Fruit fly (Drosophila melanogaster) Kc167 (cell line): Measurements from ENCODE around the gene CG11882.

Source experiments
- Myc ChIP-seq: fragments of >200 bp; optimal IDR thresholded peaks from 2 replicates; lab custom pipeline; 2017; ENCODE audit warnings: missing external identifiers
- Sin3A ChIP-seq: fragments of >200 bp; optimal IDR thresholded peaks from 2 replicates; lab custom pipeline; 2018; ENCODE audit warnings: missing external identifiers
- psq ChIP-seq: fragments of >200 bp; optimal IDR thresholded peaks from 2 replicates; lab custom pipeline; 2017; ENCODE audit warnings: missing external identifiers

DNA sequence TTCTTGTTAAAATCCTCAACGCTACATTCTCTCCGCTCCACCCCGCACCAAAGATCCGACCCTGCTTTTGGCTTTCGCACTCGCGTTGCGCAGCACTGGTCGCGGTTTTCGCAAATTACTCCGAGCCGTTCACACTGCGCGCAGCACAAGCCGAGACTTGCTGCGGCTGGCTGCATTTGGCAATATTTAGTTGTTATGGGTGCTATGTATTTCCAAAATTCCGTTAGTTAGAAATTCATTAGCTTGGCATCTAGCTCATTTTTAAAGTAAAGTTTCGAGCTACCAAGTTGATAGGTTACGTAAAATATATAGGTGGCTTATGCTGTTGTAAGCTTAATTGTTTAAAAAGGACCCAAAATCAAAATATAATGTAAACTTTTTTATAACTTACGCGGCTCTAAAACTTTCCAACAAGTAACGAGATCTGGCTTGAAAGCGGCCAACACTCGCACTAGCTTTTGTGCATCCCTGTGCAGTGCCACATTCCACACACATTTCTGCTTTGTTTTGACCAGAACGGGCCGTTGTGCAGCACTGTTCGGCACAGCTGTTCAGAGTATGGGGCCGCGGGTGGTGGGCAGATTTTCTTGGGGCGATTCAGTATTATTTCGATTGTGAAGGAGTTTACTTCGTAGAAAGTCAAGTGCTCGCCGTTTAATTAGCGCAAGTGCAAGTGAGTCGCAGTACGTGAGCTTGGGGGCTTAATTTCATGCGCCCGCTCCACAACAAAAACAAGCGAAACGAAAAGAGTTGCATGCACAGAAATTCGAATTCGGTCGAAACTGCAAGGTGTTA is 25.0 kb downstream of the CG11882 start, which contains the start of the genes yem and Ctl2:
- TF ChIP-seq Myc (lab: Kevin White, UChicago) (no peak), Sin3A (lab: Kevin White, UChicago) (peak; percentile 70), psq (no peak)
